Worm (Caenorhabditis elegans) whole organism, L4 larva: ENCODE data around the gene rps-4.
A peak's percentile ranks its signal among the peaks of the same experiment; 100 is the strongest.

ENCODE experiments used
- nhr-25 ChIP-seq: sonication (generic microtip); optimal IDR thresholded peaks from 2 replicates; lab custom pipeline; 2017; ENCODE audit warnings: missing genetic modification characterization, mild to moderate bottlenecking, missing compliant biosample characterization, antibody characterized with exemption, moderate library complexity, borderline replicate concordance; ENCODE audit not compliant: insufficient read depth
- nhr-28 ChIP-seq: fragments of 150-350 bp; optimal IDR thresholded peaks from 2 replicates; lab custom pipeline; 2014; ENCODE audit warnings: missing biosample characterization, missing genetic modification characterization
- snpc-4 ChIP-seq: fragments of 150-350 bp; optimal IDR thresholded peaks from 2 replicates; lab custom pipeline; 2014; ENCODE audit warnings: missing biosample characterization, missing genetic modification characterization

ce11 chrIV:7048637-7049245 is 35.7 kb downstream of the rps-4 start:
- TF ChIP-seq nhr-25 (no peak), nhr-28 (tag; lab: Kevin White, UChicago) (peak; percentile 25), snpc-4 (no peak)
